Fruit fly (Drosophila melanogaster): Measurements from ENCODE around the gene CG2961.

- TF ChIP-seq psq (optimal IDR thresholded peaks at IDR 0.05) (no peak), ttk (optimal IDR thresholded peaks at IDR 0.05) (no peak), h (optimal IDR thresholded peaks at IDR 0.05) (no peak)
Measured at dm6 chrX:10210317-10210873, 22.5 kb downstream of the CG2961 start.

All from Kc167 (cell line).